Worm (Caenorhabditis elegans) whole organism, early embryonic: ENCODE measurements around the gene str-168.

ENCODE experiments used
- F13C5.2 ChIP-seq: sonication (generic microtip); optimal IDR thresholded peaks from 2 replicates; lab custom pipeline; 2017; ENCODE audit warnings: mild to moderate bottlenecking, missing genetic modification characterization, inconsistent platforms, missing compliant biosample characterization
- ama-1 ChIP-seq: fragments of 150-350 bp; optimal IDR thresholded peaks from 2 replicates; lab custom pipeline; 2014
- ceh-36 ChIP-seq: sonication (generic microtip); optimal IDR thresholded peaks from 2 replicates; lab custom pipeline; 2016; ENCODE audit warnings: missing genetic modification characterization, inconsistent platforms, missing compliant biosample characterization

DNA sequence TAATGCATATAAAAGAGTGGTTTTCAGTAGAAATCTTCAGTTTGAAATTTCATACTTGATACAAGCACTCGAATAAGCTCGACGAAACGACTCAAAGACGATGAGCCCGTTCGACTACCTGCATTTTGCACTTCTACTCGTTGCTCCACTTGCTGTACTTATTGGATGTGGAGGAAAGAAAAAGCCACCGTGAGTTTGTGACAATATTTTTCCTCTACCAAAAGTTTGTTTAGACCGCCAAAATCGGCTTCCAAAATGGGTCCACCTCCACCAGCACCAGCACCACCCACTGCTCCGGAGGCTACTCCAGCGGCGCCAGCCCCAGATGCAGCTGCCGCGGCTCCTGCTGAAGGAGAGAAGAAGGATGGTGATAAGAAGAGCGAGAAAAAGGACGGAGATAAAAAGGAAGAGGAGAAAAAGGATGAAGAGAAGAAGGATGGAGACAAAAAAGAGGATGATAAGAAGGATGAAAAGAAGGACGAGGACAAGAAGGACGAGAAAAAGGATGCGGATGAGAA is 38.5 kb downstream of the str-168 start, which contains the start of gene E03H12.5:
- no peak for TF ChIP-seq ama-1 (lab: Kevin White, UChicago)
- TF ChIP-seq ceh-36, result no peak
- TF ChIP-seq F13C5.2 (tag; lab: Kevin White, UChicago), result no peak
